Worm (Caenorhabditis elegans): ENCODE results near the gene acr-7.

- no peak for TF ChIP-seq dpl-1 (GFP tag; optimal IDR thresholded peaks at IDR 0.05)
- no peak for TF ChIP-seq egl-44 (GFP tag; IDR thresholded peaks at IDR 0.05)
- no peak for TF ChIP-seq sdz-38 (tag; optimal IDR thresholded peaks at IDR 0.05)
- TF ChIP-seq tlf-1 (GFP tag; optimal IDR thresholded peaks at IDR 0.05), result no peak
- no peak for TF ChIP-seq F10E7.11 (tag; optimal IDR thresholded peaks at IDR 0.05)
- TF ChIP-seq unc-62 (GFP tag; optimal IDR thresholded peaks at IDR 0.05), result no peak
- no peak for TF ChIP-seq snpc-1.3 (tag; optimal IDR thresholded peaks at IDR 0.05; ENCODE audit: insufficient read depth)
- no peak for TF ChIP-seq Y67H2A.10 (GFP tag; conservative IDR thresholded peaks at IDR 0.05)
- no peak for TF ChIP-seq dpff-1 (tag; optimal IDR thresholded peaks at IDR 0.05)
- no peak for TF ChIP-seq nfya-1 (tag; optimal IDR thresholded peaks at IDR 0.05; ENCODE audit: borderline replicate concordance, insufficient read depth)
- no peak for TF ChIP-seq ama-1 (optimal IDR thresholded peaks at IDR 0.05)
- TF ChIP-seq ama-1 (GFP tag; optimal IDR thresholded peaks at IDR 0.05), result no peak
Measured at ce11 chrII:7891869-7892615, 42.4 kb upstream of the acr-7 start.

Measured in whole organism, young adult.